Worm (Caenorhabditis elegans) whole organism, late embryonic: Measurements from ENCODE around the gene Y54G2A.16.

Source experiments
- C08G9.2 ChIP-seq: sonication (generic microtip); optimal IDR thresholded peaks from 2 replicates; lab custom pipeline; 2016; ENCODE audit warnings: mild to moderate bottlenecking, missing genetic modification characterization, moderate library complexity, missing compliant biosample characterization
- K02D7.2 ChIP-seq: sonication (generic microtip); optimal IDR thresholded peaks from 2 replicates; lab custom pipeline; 2017; ENCODE audit warnings: mild to moderate bottlenecking, missing genetic modification characterization, missing compliant biosample characterization
- ahr-1 ChIP-seq: sonication (generic microtip); optimal IDR thresholded peaks from 2 replicates; lab custom pipeline; 2016; ENCODE audit warnings: missing genetic modification characterization, missing compliant biosample characterization
- ama-1 ChIP-seq: fragments of 150-350 bp; optimal IDR thresholded peaks from 2 replicates; lab custom pipeline; 2014
- ceh-18 ChIP-seq: sonication (generic microtip); optimal IDR thresholded peaks from 2 replicates; lab custom pipeline; 2016; ENCODE audit warnings: missing genetic modification characterization, missing compliant biosample characterization
- ceh-9 ChIP-seq: sonication (generic microtip); optimal IDR thresholded peaks from 2 replicates; lab custom pipeline; 2016; ENCODE audit warnings: mild to moderate bottlenecking, missing genetic modification characterization, inconsistent platforms, missing compliant biosample characterization
- gmeb-2 ChIP-seq: sonication (generic microtip); optimal IDR thresholded peaks from 2 replicates; lab custom pipeline; 2016; ENCODE audit warnings: missing genetic modification characterization, inconsistent platforms, missing compliant biosample characterization
- lin-11 ChIP-seq: fragments of 200-800 bp; sonication (Bioruptor generic); optimal IDR thresholded peaks from 2 replicates; lab custom pipeline; 2018; ENCODE audit warnings: mild to moderate bottlenecking, missing genetic modification characterization, missing compliant biosample characterization
- nfya-1 ChIP-seq: sonication (generic microtip); optimal IDR thresholded peaks from 2 replicates; lab custom pipeline; 2017; ENCODE audit warnings: missing genetic modification characterization, mild to moderate bottlenecking, missing compliant biosample characterization, antibody characterized with exemption, moderate library complexity
- ref-2 ChIP-seq: sonication (generic microtip); optimal IDR thresholded peaks from 2 replicates; lab custom pipeline; 2016; ENCODE audit warnings: missing genetic modification characterization, missing compliant biosample characterization
- ztf-16 ChIP-seq: sonication (generic microtip); optimal IDR thresholded peaks from 2 replicates; lab custom pipeline; 2017; ENCODE audit warnings: missing genetic modification characterization, missing compliant biosample characterization

ce11 chrIV:2885260-2885659, 20.6 kb upstream of the Y54G2A.16 start:
- TF ChIP-seq K02D7.2 (tag; lab: Kevin White, UChicago) (no peak), ceh-9 (no peak), ama-1 (no peak), nfya-1 (no peak), ztf-16 (tag; lab: Kevin White, UChicago) (no peak), C08G9.2 (tag; lab: Kevin White, UChicago) (no peak), ceh-18 (tag; lab: Kevin White, UChicago) (no peak), ref-2 (tag; lab: Kevin White, UChicago) (no peak), ahr-1 (no peak), gmeb-2 (tag; lab: Kevin White, UChicago) (no peak), lin-11 (tag; lab: Kevin White, UChicago) (no peak)
